Worm (Caenorhabditis elegans) whole organism, young adult: ENCODE data around the gene T24E12.12.

ENCODE experiments used
- B0336.3 ChIP-seq: fragments of 200-800 bp; sonication (Bioruptor generic); IDR thresholded peaks from 2 replicates; pipeline ENCODE4 v1.3.6; 2022; ENCODE audit warnings: missing genetic modification characterization, missing compliant biosample characterization
- C17E4.6 ChIP-seq: fragments of 200-800 bp; sonication (Bioruptor generic); IDR thresholded peaks from 2 replicates; pipeline ENCODE4 v1.3.6; 2022; ENCODE audit warnings: missing genetic modification reagents, missing genetic modification characterization, missing compliant biosample characterization
- D2030.7 ChIP-seq: fragments of 200-800 bp; sonication (Bioruptor generic); IDR thresholded peaks from 2 replicates; pipeline ENCODE4 v1.3.6; 2022; ENCODE audit warnings: missing genetic modification reagents, missing genetic modification characterization, missing compliant biosample characterization
- F39B2.1 ChIP-seq: fragments of 200-800 bp; sonication (Bioruptor generic); IDR thresholded peaks from 2 replicates; pipeline ENCODE4 v1.3.6; 2022; ENCODE audit warnings: missing genetic modification reagents, missing genetic modification characterization, missing compliant biosample characterization
- F57C9.4 ChIP-seq: sonication (generic microtip); optimal IDR thresholded peaks from 2 replicates; lab custom pipeline; 2017; ENCODE audit warnings: mild to moderate bottlenecking, missing genetic modification characterization, missing compliant biosample characterization
- Y53F4B.3 ChIP-seq: fragments of 200-800 bp; sonication (Bioruptor generic); IDR thresholded peaks from 2 replicates; pipeline ENCODE4 v1.3.6; 2022; ENCODE audit warnings: missing genetic modification reagents, missing genetic modification characterization, missing compliant biosample characterization
- Y79H2A.3 ChIP-seq: fragments of 200-800 bp; sonication (Bioruptor generic); conservative IDR thresholded peaks from 2 replicates; pipeline ENCODE4 v1.3.6; 2022; ENCODE audit warnings: missing genetic modification reagents, missing genetic modification characterization, missing compliant biosample characterization
- akir-1 ChIP-seq: fragments of 200-800 bp; sonication (Bioruptor generic); optimal IDR thresholded peaks from 2 replicates; lab custom pipeline; 2018; ENCODE audit warnings: mild to moderate bottlenecking, missing genetic modification characterization, moderate library complexity, missing compliant biosample characterization
- aptf-2 ChIP-seq: fragments of 200-800 bp; sonication (Bioruptor generic); conservative IDR thresholded peaks from 2 replicates; pipeline ENCODE4 v1.3.6; 2022; ENCODE audit warnings: missing genetic modification reagents, missing genetic modification characterization, missing compliant biosample characterization
- attf-5 ChIP-seq: fragments of 200-800 bp; sonication (Bioruptor generic); optimal IDR thresholded peaks from 2 replicates; lab custom pipeline; 2018; ENCODE audit warnings: mild to moderate bottlenecking, missing genetic modification characterization, missing compliant biosample characterization
- ccch-3 ChIP-seq: fragments of 200-800 bp; sonication (Bioruptor generic); optimal IDR thresholded peaks from 2 replicates; lab custom pipeline; 2018; ENCODE audit warnings: mild to moderate bottlenecking, missing genetic modification characterization, missing compliant biosample characterization
- cebp-2 ChIP-seq: fragments of 200-800 bp; sonication (Bioruptor generic); IDR thresholded peaks from 2 replicates; pipeline ENCODE4 v1.3.6; 2022; ENCODE audit warnings: missing genetic modification characterization, missing compliant biosample characterization
- ceh-100 ChIP-seq: fragments of 200-800 bp; sonication (Bioruptor generic); IDR thresholded peaks from 2 replicates; pipeline ENCODE4 v1.3.6; 2022; ENCODE audit warnings: missing genetic modification reagents, missing genetic modification characterization, missing compliant biosample characterization
- ceh-40 ChIP-seq: fragments of 200-800 bp; sonication (Bioruptor generic); IDR thresholded peaks from 2 replicates; pipeline ENCODE4 v1.3.6; 2022; ENCODE audit warnings: missing genetic modification characterization, missing compliant biosample characterization
- ceh-79 ChIP-seq: sonication (generic microtip); optimal IDR thresholded peaks from 2 replicates; lab custom pipeline; 2017; ENCODE audit warnings: mild to moderate bottlenecking, missing genetic modification characterization, missing compliant biosample characterization
- die-1 ChIP-seq: sonication (generic microtip); optimal IDR thresholded peaks from 2 replicates; lab custom pipeline; 2016; ENCODE audit warnings: missing genotype, mild to moderate bottlenecking, missing genetic modification characterization, missing compliant biosample characterization
- dpl-1 ChIP-seq: fragments of 150-350 bp; optimal IDR thresholded peaks from 2 replicates; lab custom pipeline; 2014; ENCODE audit warnings: missing biosample characterization, missing genetic modification reagents, missing genetic modification characterization
- egl-44 ChIP-seq: fragments of 200-800 bp; sonication (Bioruptor generic); IDR thresholded peaks from 2 replicates; pipeline ENCODE4 v1.3.6; 2022; ENCODE audit warnings: missing genetic modification reagents, missing genetic modification characterization, missing compliant biosample characterization
- egrh-3 ChIP-seq: fragments of 200-800 bp; sonication (Bioruptor generic); IDR thresholded peaks from 2 replicates; pipeline ENCODE4 v1.3.6; 2022; ENCODE audit warnings: missing genetic modification reagents, missing genetic modification characterization, missing compliant biosample characterization
- fkh-3 ChIP-seq: sonication (generic microtip); optimal IDR thresholded peaks from 2 replicates; lab custom pipeline; 2016; ENCODE audit warnings: mild to moderate bottlenecking, missing genetic modification characterization, missing compliant biosample characterization
- hmg-20 ChIP-seq: fragments of 200-800 bp; sonication (Bioruptor generic); IDR thresholded peaks from 2 replicates; pipeline ENCODE4 v1.3.6; 2022; ENCODE audit warnings: missing genetic modification reagents, missing genetic modification characterization, missing compliant biosample characterization
- lag-1 ChIP-seq: fragments of 200-800 bp; sonication (Bioruptor generic); IDR thresholded peaks from 2 replicates; pipeline ENCODE4 v1.3.6; 2022; ENCODE audit warnings: missing genetic modification reagents, missing genetic modification characterization, missing compliant biosample characterization
- let-607 ChIP-seq, 2 experiments: fragments of 200-800 bp in 1 of 2; sonication (Bioruptor generic) in 1 of 2; sonication (generic microtip) in 1 of 2; optimal IDR thresholded peaks; 2 replicates each; lab custom pipeline; 2016 to 2018; ENCODE audit warnings: mild to moderate bottlenecking in 2 of 2, missing compliant biosample characterization in 2 of 2, missing genetic modification characterization in 2 of 2, moderate library complexity in 2 of 2, missing genotype in 1 of 2
- lsl-1 ChIP-seq: fragments of 200-800 bp; sonication (Bioruptor generic); optimal IDR thresholded peaks from 2 replicates; lab custom pipeline; 2018; ENCODE audit warnings: mild to moderate bottlenecking, missing genetic modification characterization, moderate library complexity, missing compliant biosample characterization
- madf-6 ChIP-seq: fragments of 200-800 bp; sonication (Bioruptor generic); IDR thresholded peaks from 2 replicates; pipeline ENCODE4 v1.3.6; 2022; ENCODE audit warnings: missing genetic modification reagents, missing genetic modification characterization, missing compliant biosample characterization
- mel-28 ChIP-seq: sonication (generic microtip); optimal IDR thresholded peaks from 2 replicates; lab custom pipeline; 2016; ENCODE audit warnings: borderline replicate concordance, mild to moderate bottlenecking, missing genetic modification characterization, missing compliant biosample characterization
- mes-4 ChIP-seq: sonication (generic microtip); optimal IDR thresholded peaks from 2 replicates; lab custom pipeline; 2016; ENCODE audit warnings: missing genotype, missing genetic modification characterization, missing compliant biosample characterization
- nfya-1 ChIP-seq: sonication (generic microtip); optimal IDR thresholded peaks from 2 replicates; lab custom pipeline; 2017; ENCODE audit warnings: antibody characterized with exemption, missing compliant biosample characterization, missing genetic modification characterization, borderline replicate concordance; ENCODE audit not compliant: insufficient read depth
- nfya-2 ChIP-seq: fragments of 200-800 bp; sonication (Bioruptor generic); IDR thresholded peaks from 2 replicates; pipeline ENCODE4 v1.3.6; 2022; ENCODE audit warnings: missing genetic modification reagents, missing genetic modification characterization, missing compliant biosample characterization
- nfyb-1 ChIP-seq: fragments of 200-800 bp; sonication (Bioruptor generic); IDR thresholded peaks from 2 replicates; pipeline ENCODE4 v1.3.6; 2022; ENCODE audit warnings: missing genetic modification reagents, missing genetic modification characterization, missing compliant biosample characterization
- pha-4 ChIP-seq: fragments of 150-350 bp; sonication (generic microtip); optimal IDR thresholded peaks from 2 replicates; lab custom pipeline; 2014; ENCODE audit warnings: missing biosample characterization, missing genetic modification reagents, missing genetic modification characterization
- rcor-1 ChIP-seq: fragments of 200-800 bp; sonication (Bioruptor generic); IDR thresholded peaks from 2 replicates; pipeline ENCODE4 v1.3.6; 2022; ENCODE audit warnings: missing genetic modification reagents, missing genetic modification characterization, missing compliant biosample characterization
- sea-2 ChIP-seq: fragments of 200-800 bp; sonication (Bioruptor generic); IDR thresholded peaks from 2 replicates; pipeline ENCODE4 v1.3.6; 2022; ENCODE audit warnings: missing genetic modification characterization, missing compliant biosample characterization
- tbx-9 ChIP-seq: sonication (generic microtip); optimal IDR thresholded peaks from 2 replicates; lab custom pipeline; 2016; ENCODE audit warnings: borderline replicate concordance, missing genetic modification characterization, inconsistent platforms, missing compliant biosample characterization
- zfh-2 ChIP-seq: fragments of 200-800 bp; sonication (Bioruptor generic); conservative IDR thresholded peaks from 2 replicates; pipeline ENCODE4 v1.3.6; 2022; ENCODE audit warnings: missing genetic modification reagents, missing genetic modification characterization, missing compliant biosample characterization
- ztf-18 ChIP-seq: sonication (generic microtip); optimal IDR thresholded peaks from 2 replicates; lab custom pipeline; 2016; ENCODE audit warnings: missing genotype, mild to moderate bottlenecking, missing genetic modification characterization, missing compliant biosample characterization
- ztf-25 ChIP-seq: fragments of 200-800 bp; sonication (Bioruptor generic); IDR thresholded peaks from 2 replicates; pipeline ENCODE4 v1.3.6; 2022; ENCODE audit warnings: missing genetic modification reagents, missing genetic modification characterization, missing compliant biosample characterization

T24E12.12 gene

ce11 chrII:3779463-3779862, 20.4 kb downstream of the T24E12.12 start, which contains the start of gene T24E12.11 (continued):
- TF ChIP-seq nfya-2 (GFP tag; lab: Robert Waterston, UW) (no peak), tbx-9 (tag; lab: Kevin White, UChicago) (no peak), let-607 (tag; optimal IDR thresholded peaks at IDR 0.05; lab: Kevin White, UChicago) (no peak), ceh-100 (GFP tag; lab: Robert Waterston, UW) (no peak), B0336.3 (GFP tag; lab: Robert Waterston, UW) (no peak), ztf-25 (GFP tag; lab: Robert Waterston, UW) (no peak), C17E4.6 (GFP tag; lab: Robert Waterston, UW) (no peak)

- TF ChIP-seq die-1 (no peak), ccch-3 (GFP tag; lab: Kevin White, UChicago) (no peak), rcor-1 (GFP tag; lab: Robert Waterston, UW) (no peak), aptf-2 (GFP tag; lab: Robert Waterston, UW) (no peak), lag-1 (GFP tag; lab: Robert Waterston, UW) (no peak), cebp-2 (no peak), egrh-3 (no peak), fkh-3 (tag; lab: Kevin White, UChicago) (no peak), nfya-1 (tag; lab: Kevin White, UChicago) (no peak), akir-1 (GFP tag; lab: Kevin White, UChicago) (no peak), mes-4 (tag; lab: Kevin White, UChicago) (no peak), F39B2.1 (GFP tag; lab: Robert Waterston, UW) (no peak), lsl-1 (GFP tag; lab: Kevin White, UChicago) (no peak), sea-2 (GFP tag; lab: Robert Waterston, UW) (no peak), dpl-1 (GFP tag; lab: Kevin White, UChicago) (no peak), attf-5 (GFP tag; lab: Kevin White, UChicago) (no peak), ztf-25 (GFP tag; lab: Robert Waterston, UW) (no peak), madf-6 (GFP tag; lab: Robert Waterston, UW) (no peak)
These were observed 22.1 kb downstream of the T24E12.12 start for ce11 chrII:3781238-3781637.

ce11 chrII:3782309-3783000, 23.4 kb downstream of the T24E12.12 start, which contains the start of gene T24E12.2:
T24E12.2 (plus strand) TSS chrII:3782950.
- TF ChIP-seq D2030.7 (GFP tag; lab: Robert Waterston, UW): no peak
- no peak for TF ChIP-seq mel-28

- TF ChIP-seq ceh-79 (tag; lab: Kevin White, UChicago) (no peak), ztf-18 (tag; lab: Kevin White, UChicago) (no peak), Y79H2A.3 (no peak), pha-4 (tag; lab: Kevin White, UChicago) (no peak), ceh-40 (GFP tag; lab: Robert Waterston, UW) (no peak), aptf-2 (GFP tag; lab: Robert Waterston, UW) (peak; percentile 84; the same call in 1 of the 2 replicates)
- TF ChIP-seq, all 124 proteins: peak for 1
These were observed 26.2 kb downstream of the T24E12.12 start, which contains the start of gene T24E12.1 for ce11 chrII:3785257-3785656. T24E12.1 (plus strand) TSS chrII:3785557.

ce11 chrII:3785756-3786155, 26.7 kb downstream of the T24E12.12 start:
- no peak for TF ChIP-seq fkh-3 (tag; lab: Kevin White, UChicago)
- no peak for TF ChIP-seq hmg-20
- no peak for TF ChIP-seq F57C9.4 (tag; lab: Kevin White, UChicago)
- TF ChIP-seq egl-44 (GFP tag; lab: Robert Waterston, UW): no peak
- peak; percentile 70 for TF ChIP-seq zfh-2 (GFP tag; lab: Robert Waterston, UW)
- TF ChIP-seq attf-5 (GFP tag; lab: Kevin White, UChicago): no peak
- no peak for TF ChIP-seq Y53F4B.3
- TF ChIP-seq nfyb-1 (GFP tag; lab: Robert Waterston, UW): no peak
- TF ChIP-seq, all 124 proteins: peak for 1
